Worm (Caenorhabditis elegans) whole organism, L1 larva: ENCODE data around the gene C09H10.9.
A peak's percentile ranks its signal among the peaks of the same experiment; 100 is the strongest.

Experiments used
- F16B12.6 ChIP-seq: fragments of 150-350 bp; optimal IDR thresholded peaks from 2 replicates; lab custom pipeline; 2014; ENCODE audit warnings: missing biosample characterization, missing genetic modification characterization
- alr-1 ChIP-seq: fragments of 200-800 bp; sonication (Bioruptor generic); optimal IDR thresholded peaks from 2 replicates; lab custom pipeline; 2018; ENCODE audit warnings: borderline replicate concordance, mild to moderate bottlenecking, missing genetic modification characterization, missing compliant biosample characterization
- aly-2 ChIP-seq: fragments of 150-350 bp; optimal IDR thresholded peaks from 2 replicates; lab custom pipeline; 2014; ENCODE audit warnings: missing biosample characterization, missing genetic modification characterization
- ama-1 ChIP-seq: fragments of 150-350 bp; optimal IDR thresholded peaks from 2 replicates; lab custom pipeline; 2014
- ceh-63 ChIP-seq: fragments of 200-800 bp; sonication (Bioruptor generic); optimal IDR thresholded peaks from 2 replicates; lab custom pipeline; 2018; ENCODE audit warnings: mild to moderate bottlenecking, missing genetic modification characterization, missing compliant biosample characterization
- ceh-90 ChIP-seq: sonication (generic microtip); optimal IDR thresholded peaks from 2 replicates; lab custom pipeline; 2016; ENCODE audit warnings: missing genetic modification characterization, missing compliant biosample characterization
- ces-1 ChIP-seq: fragments of 150-350 bp; optimal IDR thresholded peaks from 2 replicates; lab custom pipeline; 2014; ENCODE audit warnings: missing biosample characterization, missing genetic modification reagents, missing genetic modification characterization
- efl-1 ChIP-seq, 4 experiments: fragments of 150-350 bp; optimal IDR thresholded peaks in 3 of 4; peaks in 1 of 4; 1 replicate in 1 of 4; 2 replicates in 3 of 4; lab custom pipeline; 2014; ENCODE audit warnings: missing biosample characterization in 2 of 4, missing genetic modification characterization in 2 of 4, missing genetic modification reagents in 2 of 4
- efl-3 ChIP-seq: fragments of 200-800 bp; sonication (Bioruptor generic); optimal IDR thresholded peaks from 2 replicates; lab custom pipeline; 2018; ENCODE audit warnings: mild to moderate bottlenecking, missing genetic modification characterization, missing compliant biosample characterization
- elt-2 ChIP-seq: sonication (generic microtip); optimal IDR thresholded peaks from 2 replicates; lab custom pipeline; 2016; ENCODE audit warnings: missing genetic modification characterization, mild to moderate bottlenecking, inconsistent platforms, missing compliant biosample characterization, missing genetic modification reagents
- elt-3 ChIP-seq, 6 experiments: fragments of 150-350 bp in 1 of 6; sonication (generic microtip); optimal IDR thresholded peaks; 2 replicates each; lab custom pipeline; 2017 to 2018; ENCODE audit warnings: missing biosample characterization in 6 of 6, missing genetic modification characterization in 6 of 6, inconsistent platforms in 1 of 6
- ets-5 ChIP-seq: fragments of 200-800 bp; sonication (Bioruptor generic); IDR thresholded peaks from 2 replicates; pipeline ENCODE4 v1.3.6; 2022; ENCODE audit warnings: missing genetic modification characterization, missing compliant biosample characterization
- fkh-10 ChIP-seq: sonication (generic microtip); optimal IDR thresholded peaks from 2 replicates; lab custom pipeline; 2017; ENCODE audit warnings: missing biosample characterization, missing genetic modification reagents, missing genetic modification characterization
- fkh-4 ChIP-seq: sonication (generic microtip); optimal IDR thresholded peaks from 2 replicates; lab custom pipeline; 2016; ENCODE audit warnings: missing compliant biosample characterization, missing genetic modification characterization, borderline replicate concordance
- grh-1 ChIP-seq: fragments of 200-800 bp; sonication (Bioruptor generic); IDR thresholded peaks from 2 replicates; pipeline ENCODE4 v1.3.6; 2022; ENCODE audit warnings: missing genetic modification reagents, missing genetic modification characterization, missing compliant biosample characterization
- hlh-17 ChIP-seq: fragments of 200-800 bp; sonication (Bioruptor generic); optimal IDR thresholded peaks from 2 replicates; lab custom pipeline; 2018; ENCODE audit warnings: missing genetic modification characterization, mild to moderate bottlenecking, missing compliant biosample characterization, moderate library complexity, borderline replicate concordance
- hpl-2 ChIP-seq: fragments of 150-350 bp; optimal IDR thresholded peaks from 2 replicates; lab custom pipeline; 2014; ENCODE audit warnings: missing biosample characterization, missing genetic modification reagents, missing genetic modification characterization
- isw-1 ChIP-seq: fragments of 200-800 bp; sonication (Bioruptor generic); IDR thresholded peaks from 2 replicates; pipeline ENCODE4 v1.3.6; 2022; ENCODE audit warnings: missing genetic modification characterization, missing compliant biosample characterization
- jun-1 ChIP-seq: fragments of 150-350 bp; optimal IDR thresholded peaks from 2 replicates; lab custom pipeline; 2014; ENCODE audit warnings: missing biosample characterization, missing genetic modification reagents, missing genetic modification characterization
- lin-13 ChIP-seq: fragments of 150-350 bp; optimal IDR thresholded peaks from 2 replicates; lab custom pipeline; 2014; ENCODE audit warnings: missing biosample characterization, missing genetic modification reagents, missing genetic modification characterization
- lin-14 ChIP-seq: fragments of 200-800 bp; sonication (Bioruptor generic); optimal IDR thresholded peaks from 2 replicates; lab custom pipeline; 2018; ENCODE audit warnings: mild to moderate bottlenecking, missing genetic modification characterization, moderate library complexity, missing compliant biosample characterization
- lin-35 ChIP-seq, 2 experiments: fragments of 150-350 bp; optimal IDR thresholded peaks; 2 replicates each; lab custom pipeline; 2014; ENCODE audit warnings: missing biosample characterization in 2 of 2, missing genetic modification characterization in 2 of 2, missing genetic modification reagents in 2 of 2
- mdl-1 ChIP-seq, 2 experiments: fragments of 150-350 bp; optimal IDR thresholded peaks; 2 replicates each; lab custom pipeline; 2014 to 2017; ENCODE audit warnings: missing biosample characterization in 2 of 2, missing genetic modification characterization in 2 of 2, inconsistent platforms in 1 of 2
- mef-2 ChIP-seq: fragments of 150-350 bp; optimal IDR thresholded peaks from 2 replicates; lab custom pipeline; 2014; ENCODE audit warnings: missing biosample characterization, missing genetic modification characterization
- mep-1 ChIP-seq: fragments of 150-350 bp; optimal IDR thresholded peaks from 2 replicates; lab custom pipeline; 2014; ENCODE audit warnings: missing biosample characterization, missing genetic modification characterization
- nhr-12 ChIP-seq: sonication (generic microtip); optimal IDR thresholded peaks from 2 replicates; lab custom pipeline; 2017; ENCODE audit warnings: missing biosample characterization, missing genetic modification characterization
- nhr-19 ChIP-seq: fragments of 200-800 bp; sonication (Bioruptor generic); conservative IDR thresholded peaks from 2 replicates; pipeline ENCODE4 v1.3.6; 2022; ENCODE audit warnings: missing genetic modification characterization, missing compliant biosample characterization
- nhr-20 ChIP-seq: sonication (generic microtip); optimal IDR thresholded peaks from 2 replicates; lab custom pipeline; 2016; ENCODE audit warnings: mild to moderate bottlenecking, missing genetic modification characterization, missing compliant biosample characterization
- nhr-237 ChIP-seq: fragments of 150-350 bp; optimal IDR thresholded peaks from 2 replicates; lab custom pipeline; 2014; ENCODE audit warnings: missing biosample characterization, missing genetic modification characterization
- nhr-71 ChIP-seq: sonication (generic microtip); optimal IDR thresholded peaks from 2 replicates; lab custom pipeline; 2016; ENCODE audit warnings: mild to moderate bottlenecking, missing genetic modification characterization, moderate library complexity, missing compliant biosample characterization
- nhr-85 ChIP-seq: sonication (generic microtip); peaks from one replicate; lab custom pipeline; 2016; ENCODE audit warnings: missing genetic modification characterization, inconsistent platforms, missing compliant biosample characterization
- nhr-90 ChIP-seq: sonication (generic microtip); optimal IDR thresholded peaks from 2 replicates; lab custom pipeline; 2016; ENCODE audit warnings: mild to moderate bottlenecking, missing genetic modification characterization, missing compliant biosample characterization; ENCODE audit not compliant: poor library complexity
- pag-3 ChIP-seq: sonication (generic microtip); optimal IDR thresholded peaks from 2 replicates; lab custom pipeline; 2017; ENCODE audit warnings: missing genetic modification characterization, mild to moderate bottlenecking, missing compliant biosample characterization, antibody characterized with exemption, borderline replicate concordance; ENCODE audit not compliant: insufficient read depth
- skn-1 ChIP-seq: fragments of 150-350 bp; optimal IDR thresholded peaks from 2 replicates; lab custom pipeline; 2014; ENCODE audit warnings: missing biosample characterization, missing genetic modification characterization
- tbx-2 ChIP-seq: sonication (generic microtip); optimal IDR thresholded peaks from 2 replicates; lab custom pipeline; 2016; ENCODE audit warnings: missing genetic modification characterization, missing compliant biosample characterization
- tlp-1 ChIP-seq: fragments of 150-350 bp; optimal IDR thresholded peaks from 2 replicates; lab custom pipeline; 2014; ENCODE audit warnings: missing biosample characterization, missing genetic modification characterization
- vab-15 ChIP-seq: sonication (generic microtip); optimal IDR thresholded peaks from 2 replicates; lab custom pipeline; 2017; ENCODE audit warnings: missing genotype, mild to moderate bottlenecking, missing genetic modification characterization, missing compliant biosample characterization
- xbp-1 ChIP-seq: sonication (generic microtip); optimal IDR thresholded peaks from 2 replicates; lab custom pipeline; 2016; ENCODE audit warnings: missing genetic modification characterization, missing compliant biosample characterization
- zag-1 ChIP-seq: fragments of 150-350 bp; optimal IDR thresholded peaks from 2 replicates; lab custom pipeline; 2014; ENCODE audit warnings: missing biosample characterization, missing genetic modification characterization
- ztf-4 ChIP-seq: fragments of 150-350 bp; optimal IDR thresholded peaks from 2 replicates; lab custom pipeline; 2014; ENCODE audit warnings: missing biosample characterization, missing genetic modification characterization

C09H10.9 gene

DNA sequence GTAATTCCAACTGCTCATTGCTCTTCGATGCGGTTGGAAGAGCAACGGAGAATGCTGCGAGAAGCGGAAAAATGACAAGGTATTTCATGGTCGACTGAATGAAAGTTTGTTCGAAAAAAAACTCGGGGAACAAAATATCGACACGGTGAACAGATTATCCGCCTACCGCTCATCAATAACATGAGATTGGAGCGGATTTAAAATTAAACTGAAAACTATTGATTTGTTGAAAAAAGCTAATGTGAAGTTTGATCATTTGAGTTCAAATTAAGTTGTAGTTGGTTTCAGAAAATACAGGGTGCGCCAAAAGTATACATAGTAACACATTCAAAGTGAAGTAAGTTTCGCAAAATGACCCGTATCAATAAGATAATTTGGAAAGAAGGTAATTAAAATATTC lies 35.9 kb downstream of the C09H10.9 start, which contains the start of gene F40F8.4:
Gene F40F8.4, minus strand, starts transcription at position 101 of the 400 bp plus-strand sequence.
- no peak for TF ChIP-seq lin-13
- no peak for TF ChIP-seq efl-3
- no peak for TF ChIP-seq isw-1 (GFP tag; lab: Robert Waterston, UW)
- TF ChIP-seq hlh-17 (GFP tag; lab: Kevin White, UChicago): no peak
- TF ChIP-seq elt-3 (tag; optimal IDR thresholded peaks at IDR 0.05; lab: Kevin White, UChicago): no peak
- TF ChIP-seq ztf-4 (tag; lab: Kevin White, UChicago): no peak
- TF ChIP-seq ces-1 (GFP tag; lab: Kevin White, UChicago): no peak
- TF ChIP-seq tbx-2 (tag; lab: Kevin White, UChicago): no peak
- TF ChIP-seq nhr-12 (tag; lab: Kevin White, UChicago): no peak
- no peak for TF ChIP-seq lin-14 (GFP tag; lab: Kevin White, UChicago)
- TF ChIP-seq mef-2: no peak
- TF ChIP-seq ceh-63 (GFP tag; lab: Kevin White, UChicago): no peak
- no peak for TF ChIP-seq nhr-237 (tag; lab: Kevin White, UChicago)
- TF ChIP-seq skn-1 (tag; lab: Kevin White, UChicago): no peak
- TF ChIP-seq nhr-20 (tag; lab: Kevin White, UChicago): no peak
- TF ChIP-seq ceh-90 (tag; lab: Kevin White, UChicago): no peak

DNA sequence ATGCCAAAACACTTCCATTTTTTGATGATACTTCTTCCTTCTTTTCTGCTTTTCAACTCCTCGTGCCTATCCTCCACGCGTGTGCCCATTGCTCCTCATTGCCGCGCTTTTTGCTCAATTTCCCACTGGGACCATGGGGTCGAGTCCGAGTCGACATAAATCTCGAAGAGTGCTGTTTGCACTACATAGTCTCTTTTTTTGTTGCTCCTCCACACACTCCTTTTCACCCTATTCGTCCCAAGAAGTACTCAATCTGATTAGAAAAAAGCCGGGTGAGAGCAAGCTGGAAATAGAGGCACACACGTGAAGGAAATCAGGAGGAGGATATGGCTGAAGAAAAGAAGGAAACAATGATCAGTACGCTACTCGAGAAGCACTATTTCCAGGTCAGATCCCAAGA lies 38.3 kb downstream of the C09H10.9 start, which contains the start of gene arrd-6:
Gene arrd-6, plus strand, starts transcription at position 169 of the 400 bp plus-strand sequence.
- TF ChIP-seq nhr-12 (tag; lab: Kevin White, UChicago): no peak
- peak; percentile 64 for TF ChIP-seq lin-14 (GFP tag; lab: Kevin White, UChicago)

DNA sequence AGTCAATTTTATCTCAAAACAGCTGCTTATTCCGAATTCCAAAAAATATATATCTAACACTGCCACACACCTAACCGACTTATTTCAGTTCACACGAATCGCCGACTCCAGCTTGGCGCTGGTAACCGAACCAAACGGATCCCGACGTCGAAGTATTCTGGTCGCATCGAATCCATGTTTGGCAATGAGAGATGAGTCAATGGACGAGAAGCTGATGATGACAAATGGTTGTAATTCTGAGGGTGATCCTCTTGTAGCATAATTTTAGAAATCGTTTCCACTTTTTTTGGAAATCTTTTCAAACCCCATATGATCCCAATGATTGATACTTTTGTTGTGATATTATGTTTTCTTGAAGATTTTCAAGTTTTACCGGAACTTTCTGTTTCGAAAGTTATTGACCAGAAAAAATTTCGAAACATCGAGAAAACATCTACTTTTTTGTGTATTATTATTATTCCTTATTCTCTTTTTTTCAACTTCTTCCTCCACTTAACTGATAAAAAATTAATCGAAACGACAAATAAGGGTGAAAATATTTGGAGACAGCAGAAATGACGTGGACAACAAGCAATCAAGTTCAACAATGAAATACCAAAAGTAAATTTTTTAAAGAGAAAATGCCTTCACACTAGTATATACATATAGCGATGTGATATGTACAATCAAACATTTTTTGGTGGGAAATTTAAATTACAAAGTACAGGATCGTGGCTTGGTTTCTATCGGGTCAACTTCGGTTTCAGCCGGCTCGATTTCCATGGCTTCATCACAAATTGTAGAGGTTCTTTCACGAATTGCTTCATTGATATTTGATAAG lies 45.8 kb downstream of the C09H10.9 start:
- no peak for TF ChIP-seq alr-1 (tag; lab: Kevin White, UChicago)
- TF ChIP-seq nhr-90 (tag; lab: Kevin White, UChicago): peak; percentile 33
- peak; percentile 67 for TF ChIP-seq ama-1 (lab: Kevin White, UChicago)
- TF ChIP-seq hpl-2: peak; percentile 14
- TF ChIP-seq jun-1 (tag; lab: Kevin White, UChicago): peak; percentile 56
- peak in 1 of 2 experiments; percentile 62 for TF ChIP-seq lin-35 (GFP tag; optimal IDR thresholded peaks at IDR 0.05; lab: Kevin White, UChicago)
- TF ChIP-seq mdl-1 (tag; optimal IDR thresholded peaks at IDR 0.05; lab: Kevin White, UChicago): no peak
- peak; percentile 28 for TF ChIP-seq nhr-71 (tag; lab: Kevin White, UChicago)
- no peak for TF ChIP-seq nhr-19 (GFP tag; lab: Robert Waterston, UW)
- TF ChIP-seq ets-5 (GFP tag; lab: Robert Waterston, UW): no peak
- no peak for TF ChIP-seq zag-1 (tag; lab: Kevin White, UChicago)
- no peak for TF ChIP-seq efl-1 (optimal IDR thresholded peaks at IDR 0.05; lab: Kevin White, UChicago)
- TF ChIP-seq efl-1 (GFP tag; optimal IDR thresholded peaks at IDR 0.05 in 1 of 2; lab: Kevin White, UChicago): no peak
- no peak for TF ChIP-seq tlp-1 (tag; lab: Kevin White, UChicago)
- no peak for TF ChIP-seq xbp-1 (tag; lab: Kevin White, UChicago)
- TF ChIP-seq mep-1 (tag; lab: Kevin White, UChicago): no peak
- peak; percentile 60 for TF ChIP-seq elt-2 (tag; lab: Kevin White, UChicago)
- TF ChIP-seq F16B12.6 (tag; lab: Kevin White, UChicago): no peak
- no peak for TF ChIP-seq fkh-10 (GFP tag; lab: Kevin White, UChicago)
- no peak for TF ChIP-seq fkh-4 (tag; lab: Kevin White, UChicago)
- peak; percentile 23 for TF ChIP-seq aly-2 (tag; lab: Kevin White, UChicago)
- no peak for TF ChIP-seq pag-3 (tag; lab: Kevin White, UChicago)
- no peak for TF ChIP-seq vab-15 (tag; lab: Kevin White, UChicago)
- no peak for TF ChIP-seq nhr-20 (tag; lab: Kevin White, UChicago)
- peak; percentile 55 for TF ChIP-seq nhr-85 (tag; lab: Kevin White, UChicago)
- TF ChIP-seq isw-1 (GFP tag; lab: Robert Waterston, UW): no peak
- TF ChIP-seq grh-1 (GFP tag; lab: Robert Waterston, UW): 0 out of 2 replicates have a peak, but pooled peaks have one; percentile 10
